Fruit fly (Drosophila melanogaster) whole organism, prepupa: ENCODE data around the gene Jhbp15.

Source experiments
- CG3032 ChIP-seq: fragments of 200-800 bp; optimal IDR thresholded peaks from 2 replicates; lab custom pipeline; 2019; ENCODE audit warnings: missing biosample characterization, mild to moderate bottlenecking, missing genetic modification characterization, moderate library complexity
- CG6808 ChIP-seq: fragments of 200-800 bp; sonication (Bioruptor generic); optimal IDR thresholded peaks from 3 replicates; lab custom pipeline; 2017; ENCODE audit warnings: missing biosample characterization, missing genetic modification characterization, mild to moderate bottlenecking, moderate library complexity, missing genetic modification reagents
- CG6854 ChIP-seq: fragments of 200-800 bp; sonication (Bioruptor generic); optimal IDR thresholded peaks from 2 replicates; lab custom pipeline; 2017; ENCODE audit warnings: missing biosample characterization, mild to moderate bottlenecking, missing genetic modification characterization
- CG8119 ChIP-seq: fragments of 200-800 bp; sonication (Bioruptor generic); IDR thresholded peaks from 3 replicates; pipeline ENCODE4 v1.3.6; 2022; ENCODE audit warnings: missing biosample characterization, missing genetic modification characterization
- Gug ChIP-seq: fragments of 200-800 bp; sonication (Bioruptor generic); IDR thresholded peaks from 2 replicates; pipeline ENCODE4 v1.3.6; 2022; ENCODE audit warnings: missing biosample characterization, missing genetic modification characterization
- Hr39 ChIP-seq: fragments of 200-800 bp; sonication (Bioruptor generic); optimal IDR thresholded peaks from 2 replicates; lab custom pipeline; 2016; ENCODE audit warnings: missing biosample characterization, missing genetic modification characterization
- Hr4 ChIP-seq: fragments of 200-800 bp; sonication (Bioruptor generic); optimal IDR thresholded peaks from 3 replicates; lab custom pipeline; 2016; ENCODE audit warnings: missing biosample characterization, missing genetic modification characterization
- Met ChIP-seq: fragments of 200-800 bp; sonication (Bioruptor generic); optimal IDR thresholded peaks from 3 replicates; lab custom pipeline; 2016; ENCODE audit warnings: missing biosample characterization, missing genetic modification characterization
- OdsH ChIP-seq: fragments of 200-800 bp; sonication (Bioruptor generic); optimal IDR thresholded peaks from 3 replicates; lab custom pipeline; 2016; ENCODE audit warnings: missing biosample characterization, missing genetic modification characterization
- esn ChIP-seq: fragments of 200-800 bp; sonication (Bioruptor generic); optimal IDR thresholded peaks from 2 replicates; lab custom pipeline; 2016; ENCODE audit warnings: missing biosample characterization, mild to moderate bottlenecking, missing genetic modification characterization, moderate library complexity
- fd59A ChIP-seq: fragments of 200-800 bp; sonication (Bioruptor generic); optimal IDR thresholded peaks from 2 replicates; lab custom pipeline; 2017; ENCODE audit warnings: missing biosample characterization, mild to moderate bottlenecking, missing genetic modification characterization, missing genetic modification reagents
- lz ChIP-seq: fragments of 200-800 bp; sonication (Bioruptor generic); optimal IDR thresholded peaks from 3 replicates; lab custom pipeline; 2016; ENCODE audit warnings: missing biosample characterization, missing genetic modification characterization
- topi ChIP-seq: fragments of 200-800 bp; sonication (Bioruptor generic); optimal IDR thresholded peaks from 3 replicates; lab custom pipeline; 2016; ENCODE audit warnings: missing biosample characterization, missing genetic modification characterization

DNA sequence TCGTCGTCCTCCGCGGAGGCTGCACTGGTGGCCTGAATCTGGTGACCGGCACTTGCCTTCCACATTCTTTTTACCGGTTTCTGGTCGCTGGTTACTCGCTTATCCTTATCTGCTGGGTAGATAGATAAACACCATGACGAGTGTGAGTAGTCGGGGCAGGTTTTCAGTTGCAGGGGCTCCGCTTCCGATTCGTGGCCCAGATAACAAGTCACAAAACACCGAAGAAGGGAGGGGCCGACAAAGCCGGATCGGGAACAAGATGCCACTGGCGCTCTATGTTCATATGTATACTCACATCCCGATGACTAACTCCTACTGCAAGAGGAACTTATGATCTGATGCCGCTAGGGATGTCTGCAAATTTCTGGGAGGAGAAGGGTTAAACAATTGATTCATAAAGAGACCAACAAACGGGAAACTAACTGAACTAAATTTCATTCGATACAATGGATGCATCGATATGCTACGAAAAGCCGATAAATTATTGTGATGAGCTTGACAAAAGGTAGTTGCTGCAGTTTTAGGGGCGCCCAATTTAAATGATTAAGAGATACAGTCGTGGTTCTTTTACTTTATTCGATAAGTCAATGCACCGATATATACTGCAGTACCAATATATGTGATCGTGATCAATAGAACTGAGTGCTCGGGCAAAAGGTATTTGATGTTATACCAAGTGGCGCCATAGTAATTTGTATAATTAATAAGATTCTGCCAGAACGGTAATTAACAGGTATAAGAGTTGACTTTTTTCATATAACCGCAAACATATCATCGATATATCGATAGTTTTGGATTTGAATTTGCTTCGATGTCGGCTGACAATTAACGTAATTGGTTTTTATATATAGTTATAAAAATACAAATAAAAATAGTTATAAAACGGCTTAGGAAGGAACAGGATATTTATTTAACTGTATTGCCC lies 13.5 kb upstream of the Jhbp15 start, which contains the start of gene Cortactin:
- TF ChIP-seq OdsH (GFP tag; lab: Kevin White, UChicago) (no peak), CG8119 (GFP tag; lab: Robert Waterston, UW) (no peak), CG3032 (tag; lab: Kevin White, UChicago) (no peak), lz (GFP tag; lab: Kevin White, UChicago) (no peak), Met (GFP tag; lab: Kevin White, UChicago) (no peak), Gug (no peak), esn (GFP tag; lab: Kevin White, UChicago) (no peak), CG6854 (GFP tag; lab: Kevin White, UChicago) (no peak), Hr39 (GFP tag; lab: Kevin White, UChicago) (no peak), Hr4 (GFP tag; lab: Kevin White, UChicago) (no peak), CG6808 (GFP tag; lab: Kevin White, UChicago) (no peak), fd59A (GFP tag; lab: Kevin White, UChicago) (no peak), topi (no peak)
